Worm (Caenorhabditis elegans) whole organism, L3 larva: ENCODE measurements around the gene C27D6.12.

ENCODE experiments used
- ama-1 ChIP-seq: fragments of 150-350 bp; optimal IDR thresholded peaks from 2 replicates; lab custom pipeline; 2018
- fkh-10 ChIP-seq: sonication (generic microtip); optimal IDR thresholded peaks from 2 replicates; lab custom pipeline; 2017; ENCODE audit warnings: missing biosample characterization, missing genetic modification reagents, missing genetic modification characterization
- jun-1 ChIP-seq: fragments of 150-350 bp; optimal IDR thresholded peaks from 2 replicates; lab custom pipeline; 2014; ENCODE audit warnings: missing biosample characterization, missing genetic modification reagents, missing genetic modification characterization
- nhr-28 ChIP-seq: fragments of 150-350 bp; optimal IDR thresholded peaks from 2 replicates; lab custom pipeline; 2014; ENCODE audit warnings: missing biosample characterization, missing genetic modification characterization
- sea-2 ChIP-seq: fragments of 150-350 bp; sonication (generic microtip); optimal IDR thresholded peaks from 4 replicates; lab custom pipeline; 2014; ENCODE audit warnings: missing biosample characterization, missing genetic modification reagents, missing genetic modification characterization
- unc-62 ChIP-seq: fragments of 150-350 bp; sonication (generic microtip); optimal IDR thresholded peaks from 4 replicates; lab custom pipeline; 2014; ENCODE audit warnings: missing biosample characterization, missing genetic modification reagents, missing genetic modification characterization

DNA sequence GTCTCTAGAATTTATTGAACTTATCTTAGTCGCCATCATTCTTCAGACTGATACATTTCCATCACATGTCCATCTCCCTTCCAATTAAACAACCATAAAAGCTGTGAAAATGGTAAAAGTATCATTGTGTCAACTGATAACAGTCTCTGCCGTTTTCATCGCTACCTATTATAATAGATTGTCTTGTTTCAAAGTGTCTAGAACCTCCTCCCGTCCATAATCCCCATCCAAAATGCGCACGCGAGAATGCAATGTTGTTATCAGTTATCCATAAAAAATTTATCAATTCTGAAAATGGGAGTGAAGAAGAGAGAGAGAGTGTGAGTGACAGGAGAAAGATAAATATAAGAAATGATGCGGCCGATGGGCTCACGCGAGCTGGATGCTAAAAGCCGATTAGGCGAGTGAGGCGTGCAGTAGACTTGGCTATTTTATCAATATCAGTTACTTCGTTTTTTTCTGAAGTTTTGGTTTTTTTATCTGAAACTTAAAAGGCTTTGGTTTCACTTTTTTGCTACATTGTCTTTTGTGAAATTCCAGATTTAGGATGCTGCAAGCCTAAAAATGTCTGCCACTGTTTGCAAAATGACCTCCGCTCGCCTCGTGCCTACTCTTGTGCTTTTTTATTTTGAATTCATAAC is 24.2 kb upstream of the C27D6.12 start:
- TF ChIP-seq nhr-28 (tag; lab: Kevin White, UChicago) (no peak), sea-2 (GFP tag; lab: Kevin White, UChicago) (no peak), ama-1 (lab: Kevin White, UChicago) (peak; percentile 49), fkh-10 (GFP tag; lab: Kevin White, UChicago) (no peak), unc-62 (GFP tag; lab: Kevin White, UChicago) (no peak), jun-1 (tag; lab: Kevin White, UChicago) (peak; percentile 75)
